Worm (Caenorhabditis elegans) whole organism, late embryonic: ENCODE measurements around the gene Y116A8C.29.

Source experiments
- ama-1 ChIP-seq: fragments of 150-350 bp; optimal IDR thresholded peaks from 2 replicates; lab custom pipeline; 2014
- ets-4 ChIP-seq: sonication (generic microtip); optimal IDR thresholded peaks from 2 replicates; lab custom pipeline; 2016; ENCODE audit warnings: missing genetic modification characterization, missing compliant biosample characterization
- hlh-30 ChIP-seq: sonication (generic microtip); optimal IDR thresholded peaks from 2 replicates; lab custom pipeline; 2017; ENCODE audit warnings: antibody characterized with exemption, missing genetic modification characterization, missing compliant biosample characterization; ENCODE audit not compliant: insufficient read depth
- rnt-1 ChIP-seq: sonication (generic microtip); optimal IDR thresholded peaks from 2 replicates; lab custom pipeline; 2016; ENCODE audit warnings: missing genetic modification characterization, missing compliant biosample characterization
- zip-5 ChIP-seq: sonication (generic microtip); optimal IDR thresholded peaks from 2 replicates; lab custom pipeline; 2016; ENCODE audit warnings: missing genetic modification characterization, missing compliant biosample characterization

ce11 chrIV:17109436-17109835 lies 15.6 kb downstream of the Y116A8C.29 start:
- TF ChIP-seq hlh-30 (tag; lab: Kevin White, UChicago) (no peak), zip-5 (tag; lab: Kevin White, UChicago) (no peak), rnt-1 (tag; lab: Kevin White, UChicago) (no peak), ets-4 (no peak), ama-1 (no peak)
